Worm (Caenorhabditis elegans) whole organism, young adult: ENCODE measurements around the gene bud-13.
"Not testable (repeated sequence)": the region's sequence is repeated elsewhere in the genome, so short reads cannot be mapped to it uniquely, and the experiment has no call there.

Experiments used
- F37B4.10 ChIP-seq: fragments of 200-800 bp; sonication (Bioruptor generic); IDR thresholded peaks from 2 replicates; pipeline ENCODE4 v1.3.6; 2022; ENCODE audit warnings: missing genetic modification characterization, missing compliant biosample characterization
- F39B2.1 ChIP-seq: fragments of 200-800 bp; sonication (Bioruptor generic); IDR thresholded peaks from 2 replicates; pipeline ENCODE4 v1.3.6; 2022; ENCODE audit warnings: missing genetic modification reagents, missing genetic modification characterization, missing compliant biosample characterization
- F49E8.2 ChIP-seq: sonication (generic microtip); optimal IDR thresholded peaks from 3 replicates; lab custom pipeline; 2017; ENCODE audit warnings: missing genetic modification characterization, mild to moderate bottlenecking, missing compliant biosample characterization, antibody characterized with exemption, moderate library complexity; ENCODE audit not compliant: insufficient read depth
- F57A8.1 ChIP-seq: fragments of 200-800 bp; sonication (Bioruptor generic); optimal IDR thresholded peaks from 2 replicates; lab custom pipeline; 2018; ENCODE audit warnings: mild to moderate bottlenecking, missing genetic modification characterization, moderate library complexity, missing compliant biosample characterization
- F57C9.4 ChIP-seq: sonication (generic microtip); optimal IDR thresholded peaks from 2 replicates; lab custom pipeline; 2017; ENCODE audit warnings: mild to moderate bottlenecking, missing genetic modification characterization, missing compliant biosample characterization
- T26A5.8 ChIP-seq: sonication (generic microtip); optimal IDR thresholded peaks from 2 replicates; lab custom pipeline; 2016; ENCODE audit warnings: missing genetic modification characterization, missing compliant biosample characterization
- Y53F4B.3 ChIP-seq: fragments of 200-800 bp; sonication (Bioruptor generic); IDR thresholded peaks from 2 replicates; pipeline ENCODE4 v1.3.6; 2022; ENCODE audit warnings: missing genetic modification reagents, missing genetic modification characterization, missing compliant biosample characterization
- Y53G8AR.9 ChIP-seq: fragments of 200-800 bp; sonication (Bioruptor generic); conservative IDR thresholded peaks from 2 replicates; pipeline ENCODE4 v1.3.6; 2022; ENCODE audit warnings: missing genetic modification reagents, missing genetic modification characterization, missing compliant biosample characterization
- athp-1 ChIP-seq: sonication (generic microtip); optimal IDR thresholded peaks from 2 replicates; lab custom pipeline; 2017; ENCODE audit warnings: mild to moderate bottlenecking, missing genetic modification characterization, missing compliant biosample characterization
- attf-3 ChIP-seq: fragments of 200-800 bp; sonication (Bioruptor generic); conservative IDR thresholded peaks from 2 replicates; pipeline ENCODE4 v1.3.6; 2022; ENCODE audit warnings: missing genetic modification reagents, missing genetic modification characterization, missing compliant biosample characterization
- cebp-1 ChIP-seq, 2 experiments: fragments of 200-800 bp in 1 of 2; sonication (Bioruptor generic) in 1 of 2; sonication (generic microtip) in 1 of 2; IDR thresholded peaks in 1 of 2; optimal IDR thresholded peaks in 1 of 2; 2 replicates each; pipeline versions ENCODE4 v1.3.6 to Lab custom; 2017 to 2022; ENCODE audit warnings: missing compliant biosample characterization in 2 of 2, missing genetic modification characterization in 2 of 2, mild to moderate bottlenecking in 1 of 2, missing genetic modification reagents in 1 of 2, moderate library complexity in 1 of 2
- ceh-40 ChIP-seq: fragments of 200-800 bp; sonication (Bioruptor generic); IDR thresholded peaks from 2 replicates; pipeline ENCODE4 v1.3.6; 2022; ENCODE audit warnings: missing genetic modification characterization, missing compliant biosample characterization
- ceh-58 ChIP-seq: fragments of 200-800 bp; sonication (Bioruptor generic); IDR thresholded peaks from 2 replicates; pipeline ENCODE4 v1.3.6; 2022; ENCODE audit warnings: missing genetic modification characterization, missing compliant biosample characterization
- fkh-3 ChIP-seq: sonication (generic microtip); optimal IDR thresholded peaks from 2 replicates; lab custom pipeline; 2016; ENCODE audit warnings: mild to moderate bottlenecking, missing genetic modification characterization, missing compliant biosample characterization
- hmg-20 ChIP-seq: fragments of 200-800 bp; sonication (Bioruptor generic); IDR thresholded peaks from 2 replicates; pipeline ENCODE4 v1.3.6; 2022; ENCODE audit warnings: missing genetic modification reagents, missing genetic modification characterization, missing compliant biosample characterization
- hsf-1 ChIP-seq: fragments of 200-800 bp; sonication (Bioruptor generic); IDR thresholded peaks from 2 replicates; pipeline ENCODE4 v1.3.6; 2022; ENCODE audit warnings: missing genetic modification reagents, missing genetic modification characterization, missing compliant biosample characterization
- lin-35 ChIP-seq, 3 experiments: fragments of 150-350 bp in 2 of 3; sonication (generic microtip) in 1 of 3; optimal IDR thresholded peaks; 2 replicates each; lab custom pipeline; 2014 to 2018; ENCODE audit warnings: missing biosample characterization in 3 of 3, missing genetic modification characterization in 3 of 3, missing genetic modification reagents in 3 of 3
- lin-40 ChIP-seq: sonication (generic microtip); optimal IDR thresholded peaks from 2 replicates; lab custom pipeline; 2016; ENCODE audit warnings: missing genetic modification characterization, mild to moderate bottlenecking, missing compliant biosample characterization, missing genotype, missing genetic modification reagents
- mcd-1 ChIP-seq: fragments of 200-800 bp; sonication (Bioruptor generic); IDR thresholded peaks from 2 replicates; pipeline ENCODE4 v1.3.6; 2022; ENCODE audit warnings: missing genetic modification reagents, missing genetic modification characterization, missing compliant biosample characterization
- mes-4 ChIP-seq: sonication (generic microtip); optimal IDR thresholded peaks from 2 replicates; lab custom pipeline; 2016; ENCODE audit warnings: missing genotype, missing genetic modification characterization, missing compliant biosample characterization
- nfya-1 ChIP-seq: sonication (generic microtip); optimal IDR thresholded peaks from 2 replicates; lab custom pipeline; 2017; ENCODE audit warnings: antibody characterized with exemption, missing compliant biosample characterization, missing genetic modification characterization, borderline replicate concordance; ENCODE audit not compliant: insufficient read depth
- nfya-2 ChIP-seq: fragments of 200-800 bp; sonication (Bioruptor generic); IDR thresholded peaks from 2 replicates; pipeline ENCODE4 v1.3.6; 2022; ENCODE audit warnings: missing genetic modification reagents, missing genetic modification characterization, missing compliant biosample characterization
- nfyb-1 ChIP-seq: fragments of 200-800 bp; sonication (Bioruptor generic); IDR thresholded peaks from 2 replicates; pipeline ENCODE4 v1.3.6; 2022; ENCODE audit warnings: missing genetic modification reagents, missing genetic modification characterization, missing compliant biosample characterization
- nhr-80 ChIP-seq: sonication (generic microtip); optimal IDR thresholded peaks from 2 replicates; lab custom pipeline; 2016; ENCODE audit warnings: missing genetic modification characterization, missing compliant biosample characterization
- nhr-90 ChIP-seq: sonication (generic microtip); optimal IDR thresholded peaks from 2 replicates; lab custom pipeline; 2016; ENCODE audit warnings: missing genotype, mild to moderate bottlenecking, missing genetic modification characterization, missing compliant biosample characterization
- repo-1 ChIP-seq: sonication (generic microtip); optimal IDR thresholded peaks from 2 replicates; lab custom pipeline; 2017; ENCODE audit warnings: mild to moderate bottlenecking, missing genetic modification characterization, missing compliant biosample characterization
- rpc-1 ChIP-seq, 2 experiments: fragments of 150-350 bp in 1 of 2; sonication (generic microtip) in 1 of 2; optimal IDR thresholded peaks; 2 replicates each; lab custom pipeline; 2014 to 2018; ENCODE audit warnings: missing biosample characterization in 1 of 2, missing genetic modification characterization in 1 of 2, missing genetic modification reagents in 1 of 2, missing genotype in 1 of 2
- snpc-4 ChIP-seq, 5 experiments: fragments of 150-350 bp in 1 of 5; sonication (generic microtip) in 4 of 5; optimal IDR thresholded peaks; 2 replicates each; lab custom pipeline; 2014 to 2018; ENCODE audit warnings: missing genetic modification characterization in 5 of 5, missing biosample characterization in 3 of 5, antibody characterized with exemption in 2 of 5, mild to moderate bottlenecking in 2 of 5, missing compliant biosample characterization in 2 of 5, missing genotype in 2 of 5, moderate library complexity in 2 of 5, missing genetic modification reagents in 1 of 5
- somi-1 ChIP-seq: fragments of 200-800 bp; sonication (Bioruptor generic); optimal IDR thresholded peaks from 2 replicates; lab custom pipeline; 2018; ENCODE audit warnings: mild to moderate bottlenecking, missing genetic modification characterization, missing compliant biosample characterization
- tlf-1 ChIP-seq: fragments of 200-800 bp; sonication (Bioruptor generic); optimal IDR thresholded peaks from 2 replicates; lab custom pipeline; 2018; ENCODE audit warnings: mild to moderate bottlenecking, missing genetic modification characterization, missing compliant biosample characterization
- unc-62 ChIP-seq: fragments of 150-350 bp; optimal IDR thresholded peaks from 2 replicates; lab custom pipeline; 2014; ENCODE audit warnings: missing biosample characterization, missing genetic modification reagents, missing genetic modification characterization
- ztf-22 ChIP-seq: fragments of 200-800 bp; sonication (Bioruptor generic); optimal IDR thresholded peaks from 2 replicates; lab custom pipeline; 2018; ENCODE audit warnings: mild to moderate bottlenecking, missing genetic modification characterization, moderate library complexity, missing compliant biosample characterization

The bud-13 gene

DNA sequence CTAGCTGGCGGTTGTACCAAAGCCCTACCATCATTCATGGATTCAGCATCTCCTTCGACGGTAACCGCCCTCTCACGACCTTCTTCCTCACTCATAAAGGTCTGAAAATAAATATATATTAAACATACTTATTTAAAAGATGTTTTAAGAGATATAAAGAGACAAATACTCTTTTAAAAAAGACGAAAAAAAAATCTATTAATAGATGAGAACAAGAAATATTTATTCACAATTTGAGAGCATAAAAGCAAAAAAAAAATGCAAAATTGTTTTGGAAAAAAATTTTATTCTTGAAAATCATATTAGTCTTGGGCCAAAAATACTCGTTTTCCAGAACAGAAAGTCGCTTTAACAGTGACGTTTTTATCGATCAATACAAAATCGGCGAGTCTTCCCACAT is 29.2 kb upstream of the bud-13 start, which contains the start of gene skat-1:
skat-1 (minus strand) TSS at position 101 of the 400 bp plus-strand sequence.
- TF ChIP-seq snpc-4 (GFP tag; optimal IDR thresholded peaks at IDR 0.05; lab: Kevin White, UChicago) (no peak), snpc-4 (tag; optimal IDR thresholded peaks at IDR 0.05; lab: Kevin White, UChicago) (no peak), unc-62 (no peak), ztf-22 (no peak), mcd-1 (GFP tag; lab: Robert Waterston, UW) (no peak), mes-4 (no peak), Y53F4B.3 (GFP tag; lab: Robert Waterston, UW) (no peak), nfyb-1 (GFP tag; lab: Robert Waterston, UW) (no peak), T26A5.8 (tag; lab: Kevin White, UChicago) (no peak), nhr-90 (tag; lab: Kevin White, UChicago) (no peak), F37B4.10 (no peak), attf-3 (GFP tag; lab: Robert Waterston, UW) (no peak), rpc-1 (optimal IDR thresholded peaks at IDR 0.05; lab: Kevin White, UChicago) (no peak), rpc-1 (tag; optimal IDR thresholded peaks at IDR 0.05; lab: Kevin White, UChicago) (no peak), F57A8.1 (GFP tag; lab: Kevin White, UChicago) (no peak), nhr-80 (tag; lab: Kevin White, UChicago) (no peak), tlf-1 (GFP tag; lab: Kevin White, UChicago) (no peak), F39B2.1 (no peak), ceh-58 (GFP tag; lab: Robert Waterston, UW) (no peak), fkh-3 (no peak)

DNA sequence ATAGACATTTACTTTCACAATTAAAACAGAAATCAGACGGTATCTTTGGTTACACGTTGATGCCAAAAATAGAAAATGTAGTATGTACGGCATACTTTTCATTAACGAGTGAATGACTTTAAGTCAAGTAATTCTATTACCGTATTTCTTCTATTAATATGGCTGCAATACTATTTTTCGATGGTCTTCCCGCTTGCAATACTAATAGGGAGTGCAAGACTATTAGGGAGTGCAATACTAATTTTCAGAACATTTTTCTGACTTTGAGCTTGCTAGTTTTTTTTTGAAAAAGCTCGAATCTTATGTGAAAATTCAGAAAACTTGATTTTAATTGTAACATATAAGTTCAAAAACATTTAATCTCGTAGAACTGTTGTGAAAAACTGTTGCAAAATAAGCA is 22.2 kb upstream of the bud-13 start, which contains the start of gene R08D7.7:
R08D7.7 (plus strand) TSS at position 301 of the 400 bp plus-strand sequence.
- TF ChIP-seq F57C9.4 (tag; lab: Kevin White, UChicago); Y53G8AR.9 (GFP tag; lab: Robert Waterston, UW); hmg-20 (GFP tag; lab: Robert Waterston, UW): not testable (repeated sequence)

DNA sequence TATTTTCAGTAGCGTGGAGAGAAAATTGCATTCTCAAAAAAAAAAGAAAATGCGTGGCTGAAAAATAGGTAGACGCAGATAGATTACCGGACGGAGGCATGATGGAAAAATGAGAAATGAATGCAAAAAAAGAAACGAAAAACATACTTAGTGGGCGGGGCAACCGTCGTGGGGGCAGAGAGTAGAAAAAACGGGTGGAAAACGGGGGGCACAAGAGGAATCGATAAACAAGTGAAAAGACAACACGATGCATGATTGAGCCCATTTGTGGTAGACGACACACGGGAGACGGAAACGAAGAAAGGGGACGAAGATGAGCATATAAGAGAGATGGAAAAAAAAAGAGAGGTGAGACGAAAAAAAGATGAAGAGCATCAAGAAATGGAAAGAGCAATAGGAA is 21.0 kb upstream of the bud-13 start:
- TF ChIP-seq hmg-20 (GFP tag; lab: Robert Waterston, UW) (no peak), lin-35 (GFP tag; optimal IDR thresholded peaks at IDR 0.05; lab: Kevin White, UChicago) (peak in 1 of 3 experiments; percentile 3), hsf-1 (GFP tag; lab: Robert Waterston, UW) (0 out of 2 replicates have a peak, but pooled peaks have one; percentile 7)

DNA sequence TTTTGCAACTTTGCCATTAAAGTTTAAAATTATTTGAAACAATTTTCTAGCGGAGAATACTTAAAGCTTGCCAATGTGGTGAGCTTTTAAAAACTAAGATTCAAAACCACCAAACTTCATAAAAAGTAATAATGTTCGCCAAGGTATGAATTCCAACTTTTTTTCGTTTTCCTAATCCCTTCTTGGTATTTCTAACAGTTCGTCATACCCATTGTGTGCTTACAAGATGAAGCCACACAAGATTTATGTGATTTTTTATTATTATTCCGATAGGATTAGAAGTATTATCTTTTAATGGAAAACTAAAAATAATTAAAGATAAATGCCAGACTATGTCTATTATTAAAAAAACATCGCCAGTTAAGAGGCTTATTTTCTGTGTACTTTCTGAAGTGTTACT is 20.5 kb upstream of the bud-13 start:
- TF ChIP-seq athp-1 (tag; lab: Kevin White, UChicago) = no peak
- TF ChIP-seq nfya-1 (tag; lab: Kevin White, UChicago) = no peak
- no peak for TF ChIP-seq nfya-2
- no peak for TF ChIP-seq ceh-40 (GFP tag; lab: Robert Waterston, UW)
- no peak for TF ChIP-seq Y53F4B.3 (GFP tag; lab: Robert Waterston, UW)
- TF ChIP-seq F49E8.2 (tag; lab: Kevin White, UChicago) = no peak
- no peak for TF ChIP-seq ceh-58 (GFP tag; lab: Robert Waterston, UW)
- TF ChIP-seq, all 124 proteins: peak for 0

DNA sequence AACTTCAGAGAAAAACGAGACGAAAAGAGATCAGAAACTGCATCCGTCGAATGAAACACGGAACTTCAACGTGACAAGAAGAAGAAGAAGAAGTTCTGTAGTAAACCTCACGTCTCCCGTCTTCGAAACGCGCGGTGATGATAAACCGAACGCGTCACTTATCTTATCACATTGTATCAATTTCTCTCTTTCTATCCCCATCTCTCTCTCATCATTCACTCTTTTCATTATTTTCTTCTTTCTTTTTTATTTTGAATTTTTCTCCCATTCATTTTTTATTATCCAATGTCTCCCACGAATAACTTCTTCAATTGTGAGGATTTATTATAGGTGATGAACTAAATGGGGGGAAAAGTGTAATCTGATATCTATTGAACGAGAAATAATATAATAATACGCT is 19.3 kb upstream of the bud-13 start:
- peak; percentile 61 for TF ChIP-seq lin-40
- no peak for TF ChIP-seq Y53F4B.3 (GFP tag; lab: Robert Waterston, UW)
- no peak for TF ChIP-seq cebp-1 (GFP tag; IDR thresholded peaks at IDR 0.05; lab: Robert Waterston, UW)
- TF ChIP-seq cebp-1 (tag; optimal IDR thresholded peaks at IDR 0.05; lab: Kevin White, UChicago) = peak; percentile 10
- no peak for TF ChIP-seq repo-1 (tag; lab: Kevin White, UChicago)
- peak; percentile 73 for TF ChIP-seq somi-1 (GFP tag; lab: Kevin White, UChicago)
